Fruit fly (Drosophila melanogaster) whole organism, embryonic: ENCODE data around the gene eIF2gamma.

ENCODE experiments used
- CG10366 ChIP-seq: fragments of 200-800 bp; sonication (Bioruptor generic); IDR thresholded peaks from 2 replicates; pipeline ENCODE4 v1.3.6; 2022; ENCODE audit warnings: missing biosample characterization, missing genetic modification characterization
- CG12299 ChIP-seq: fragments of 200-800 bp; sonication (Bioruptor generic); optimal IDR thresholded peaks from 2 replicates; lab custom pipeline; 2018; ENCODE audit warnings: missing biosample characterization, mild to moderate bottlenecking, missing genetic modification characterization
- CG32772 ChIP-seq: fragments of 200-800 bp; sonication (Bioruptor generic); IDR thresholded peaks from 2 replicates; pipeline ENCODE4 v1.3.6; 2022; ENCODE audit warnings: missing biosample characterization, missing genetic modification characterization
- CG7987 ChIP-seq: fragments of 200-800 bp; sonication (Bioruptor generic); optimal IDR thresholded peaks from 2 replicates; lab custom pipeline; 2018; ENCODE audit warnings: missing biosample characterization, mild to moderate bottlenecking, missing genetic modification characterization, moderate library complexity
- CG9876 ChIP-seq: fragments of 200-800 bp; sonication (Bioruptor generic); optimal IDR thresholded peaks from 2 replicates; lab custom pipeline; 2016; ENCODE audit warnings: missing biosample characterization, missing genetic modification characterization
- Dek ChIP-seq: fragments of 200-800 bp; sonication (Bioruptor generic); optimal IDR thresholded peaks from 3 replicates; lab custom pipeline; 2019; ENCODE audit warnings: missing biosample characterization, mild to moderate bottlenecking, missing genetic modification characterization, moderate library complexity
- Hmx ChIP-seq: fragments of 200-800 bp; sonication (Bioruptor generic); optimal IDR thresholded peaks from 2 replicates; lab custom pipeline; 2016; ENCODE audit warnings: missing biosample characterization, missing genetic modification characterization
- NK7.1 ChIP-seq: fragments of 200-800 bp; sonication (Bioruptor generic); optimal IDR thresholded peaks from 3 replicates; lab custom pipeline; 2016; ENCODE audit warnings: missing biosample characterization, missing genetic modification characterization
- Sox102F ChIP-seq: fragments of 200-800 bp; sonication (Bioruptor generic); optimal IDR thresholded peaks from 2 replicates; lab custom pipeline; 2018; ENCODE audit warnings: missing biosample characterization, mild to moderate bottlenecking, missing genetic modification characterization, moderate library complexity
- cas ChIP-seq: fragments of 200-800 bp; sonication (Bioruptor generic); IDR thresholded peaks from 2 replicates; pipeline ENCODE4 v1.3.6; 2022; ENCODE audit warnings: missing biosample characterization, missing genetic modification characterization
- dpn ChIP-seq, 2 experiments: fragments of 200-800 bp; sonication (Bioruptor generic); optimal IDR thresholded peaks; 3 replicates each; lab custom pipeline; 2016; ENCODE audit warnings: missing biosample characterization in 2 of 2, missing genetic modification characterization in 2 of 2
- org-1 ChIP-seq: fragments of 200-800 bp; sonication (Bioruptor generic); optimal IDR thresholded peaks from 2 replicates; lab custom pipeline; 2017; ENCODE audit warnings: missing biosample characterization, missing genetic modification characterization
- ttk ChIP-seq: fragments of 200-800 bp; sonication (Bioruptor generic); IDR thresholded peaks from 2 replicates; pipeline ENCODE4 v2.1.2; 2022; ENCODE audit warnings: missing biosample characterization, missing genetic modification characterization

- TF ChIP-seq CG7987 (GFP tag; lab: Kevin White, UChicago) (no peak), dpn (GFP tag; optimal IDR thresholded peaks at IDR 0.05; lab: Kevin White, UChicago) (peak; percentile 0 to 22), ttk (no peak), CG10366 (GFP tag; lab: Robert Waterston, UW) (no peak), CG12299 (tag; lab: Kevin White, UChicago) (no peak), cas (GFP tag; lab: Robert Waterston, UW) (no peak), CG9876 (GFP tag; lab: Kevin White, UChicago) (no peak), CG32772 (GFP tag; lab: Robert Waterston, UW) (no peak), Dek (tag; lab: Kevin White, UChicago) (no peak), NK7.1 (no peak), Sox102F (no peak), Hmx (GFP tag; lab: Kevin White, UChicago) (no peak), org-1 (GFP tag; lab: Kevin White, UChicago) (no peak)
Measured at dm6 chr3R:15277926-15278869, 14.9 kb upstream of the eIF2gamma start, which contains the start of the genes MRG15 and Tm1.
